Worm (Caenorhabditis elegans) whole organism, early embryonic: Measurements from ENCODE around the gene hbl-1.
A peak's percentile ranks its signal among the peaks of the same experiment; 100 is the strongest.

Experiments used
- B0310.2 ChIP-seq: sonication (generic microtip); optimal IDR thresholded peaks from 2 replicates; lab custom pipeline; 2016; ENCODE audit warnings: mild to moderate bottlenecking, missing genetic modification characterization, missing compliant biosample characterization
- F13C5.2 ChIP-seq: sonication (generic microtip); optimal IDR thresholded peaks from 2 replicates; lab custom pipeline; 2017; ENCODE audit warnings: mild to moderate bottlenecking, missing genetic modification characterization, inconsistent platforms, missing compliant biosample characterization
- aly-1 ChIP-seq: sonication (generic microtip); optimal IDR thresholded peaks from 2 replicates; lab custom pipeline; 2016; ENCODE audit warnings: missing genetic modification characterization, missing compliant biosample characterization
- ama-1 ChIP-seq: fragments of 150-350 bp; optimal IDR thresholded peaks from 2 replicates; lab custom pipeline; 2014
- ceh-13 ChIP-seq: fragments of 200-800 bp; sonication (Bioruptor generic); optimal IDR thresholded peaks from 2 replicates; lab custom pipeline; 2018; ENCODE audit warnings: mild to moderate bottlenecking, missing genetic modification characterization, missing compliant biosample characterization
- ceh-36 ChIP-seq: sonication (generic microtip); optimal IDR thresholded peaks from 2 replicates; lab custom pipeline; 2016; ENCODE audit warnings: missing genetic modification characterization, inconsistent platforms, missing compliant biosample characterization
- ets-7 ChIP-seq: sonication (generic microtip); optimal IDR thresholded peaks from 2 replicates; lab custom pipeline; 2016; ENCODE audit warnings: missing genotype, missing genetic modification characterization, missing compliant biosample characterization
- flt-1 ChIP-seq: fragments of 200-800 bp; sonication (Bioruptor generic); IDR thresholded peaks from 2 replicates; pipeline ENCODE4 v1.3.6; 2022; ENCODE audit warnings: missing genetic modification characterization, missing compliant biosample characterization
- hmbx-1 ChIP-seq: sonication (generic microtip); optimal IDR thresholded peaks from 2 replicates; lab custom pipeline; 2016; ENCODE audit warnings: mild to moderate bottlenecking, missing genetic modification characterization, missing compliant biosample characterization
- hmg-4 ChIP-seq: fragments of 200-800 bp; sonication (Bioruptor generic); optimal IDR thresholded peaks from 2 replicates; lab custom pipeline; 2018; ENCODE audit warnings: mild to moderate bottlenecking, missing genetic modification characterization, missing compliant biosample characterization
- hnd-1 ChIP-seq: sonication (generic microtip); optimal IDR thresholded peaks from 2 replicates; lab custom pipeline; 2016; ENCODE audit warnings: missing genetic modification characterization, missing compliant biosample characterization
- pes-1 ChIP-seq: fragments of 200-800 bp; sonication (Bioruptor generic); IDR thresholded peaks from 2 replicates; pipeline ENCODE4 v1.3.6; 2022; ENCODE audit warnings: missing genetic modification reagents, missing genetic modification characterization, missing compliant biosample characterization
- scrt-1 ChIP-seq: fragments of 200-800 bp; sonication (Bioruptor generic); IDR thresholded peaks from 2 replicates; pipeline ENCODE4 v1.3.6; 2022; ENCODE audit warnings: missing genetic modification characterization, missing compliant biosample characterization
- sea-1 ChIP-seq: fragments of 200-800 bp; sonication (Bioruptor generic); conservative IDR thresholded peaks from 2 replicates; pipeline ENCODE4 v1.3.6; 2022; ENCODE audit warnings: missing genetic modification characterization, missing compliant biosample characterization
- tbx-11 ChIP-seq: fragments of 200-800 bp; sonication (Bioruptor generic); IDR thresholded peaks from 2 replicates; pipeline ENCODE4 v1.3.6; 2022; ENCODE audit warnings: missing genetic modification characterization, missing compliant biosample characterization
- tbx-37 ChIP-seq: fragments of 200-800 bp; sonication (Bioruptor generic); conservative IDR thresholded peaks from 2 replicates; pipeline ENCODE4 v1.3.6; 2022; ENCODE audit warnings: missing genetic modification reagents, missing genetic modification characterization, missing compliant biosample characterization
- tra-4 ChIP-seq: sonication (generic microtip); optimal IDR thresholded peaks from 2 replicates; lab custom pipeline; 2017; ENCODE audit warnings: missing genetic modification characterization, missing compliant biosample characterization

Gene hbl-1

ce11 chrX:5831827-5832226, 9.9 kb downstream of the hbl-1 start:
- TF ChIP-seq flt-1 (GFP tag; lab: Robert Waterston, UW) (no peak), B0310.2 (tag; lab: Kevin White, UChicago) (no peak), sea-1 (GFP tag; lab: Robert Waterston, UW) (no peak), ceh-36 (no peak), tbx-11 (GFP tag; lab: Robert Waterston, UW) (no peak), ama-1 (lab: Kevin White, UChicago) (no peak), hmbx-1 (tag; lab: Kevin White, UChicago) (no peak), tbx-37 (no peak), hnd-1 (tag; lab: Kevin White, UChicago) (no peak), scrt-1 (GFP tag; lab: Robert Waterston, UW) (no peak), hmg-4 (GFP tag; lab: Kevin White, UChicago) (no peak)

DNA sequence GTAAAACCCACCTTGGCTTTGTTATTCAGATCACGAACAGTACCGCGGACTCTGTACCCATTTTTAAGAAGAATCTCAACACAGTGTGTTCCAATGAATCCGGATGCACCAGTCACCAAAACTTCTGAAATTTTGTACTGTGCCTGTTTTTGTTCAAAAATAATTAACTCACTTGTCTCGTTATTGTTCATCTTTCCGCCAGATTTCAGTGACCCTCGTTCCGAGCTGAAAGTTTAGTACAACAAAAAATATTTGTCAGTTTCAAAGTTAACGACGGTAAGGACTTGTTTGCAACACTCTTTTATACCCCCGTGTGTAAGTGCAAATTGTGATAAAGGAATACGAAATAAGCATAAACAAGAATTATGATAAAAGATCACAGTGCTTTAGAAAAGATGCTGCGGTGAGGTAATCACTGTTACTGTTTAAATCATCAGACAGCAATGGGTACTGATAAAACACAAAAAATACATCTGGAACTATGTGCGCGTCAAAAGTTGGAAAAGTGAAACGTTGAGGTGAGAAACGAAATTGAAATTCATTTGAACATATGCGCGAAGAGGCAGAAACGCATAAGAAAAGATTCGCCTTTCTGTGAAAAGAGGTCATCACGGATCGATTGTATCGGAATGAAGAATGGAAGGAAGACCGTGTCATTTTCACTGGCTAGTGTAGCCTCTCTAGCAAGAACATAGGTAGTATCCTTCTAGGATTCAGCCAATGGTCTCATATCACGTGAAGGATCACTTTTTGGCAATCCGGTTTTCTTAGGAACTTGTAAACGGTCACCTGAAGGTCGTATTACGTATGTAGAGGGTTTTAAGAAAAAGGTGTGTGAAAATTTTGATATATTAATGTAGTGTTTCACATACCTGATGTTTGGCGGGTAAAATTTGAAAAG, 12.9 kb downstream of the hbl-1 start, which contains the start of gene F13D11.4:
Gene F13D11.4 (minus strand): TSS at position 225 of the 901 bp plus-strand sequence.
- no peak for TF ChIP-seq hmg-4 (GFP tag; lab: Kevin White, UChicago)
- TF ChIP-seq B0310.2 (tag; lab: Kevin White, UChicago), result no peak
- TF ChIP-seq flt-1 (GFP tag; lab: Robert Waterston, UW), result no peak
- TF ChIP-seq pes-1 (GFP tag; lab: Robert Waterston, UW), result no peak
- no peak for TF ChIP-seq hmbx-1 (tag; lab: Kevin White, UChicago)
- TF ChIP-seq sea-1 (GFP tag; lab: Robert Waterston, UW), result no peak
- TF ChIP-seq hnd-1 (tag; lab: Kevin White, UChicago), result no peak
- no peak for TF ChIP-seq ets-7 (tag; lab: Kevin White, UChicago)
- TF ChIP-seq ama-1 (lab: Kevin White, UChicago), result no peak
- TF ChIP-seq scrt-1 (GFP tag; lab: Robert Waterston, UW), result no peak

ce11 chrX:5836527-5836926, 14.6 kb downstream of the hbl-1 start:
- TF ChIP-seq ceh-36 (no peak), hmg-4 (GFP tag; lab: Kevin White, UChicago) (no peak), F13C5.2 (no peak), sea-1 (GFP tag; lab: Robert Waterston, UW) (no peak), hnd-1 (tag; lab: Kevin White, UChicago) (no peak), pes-1 (GFP tag; lab: Robert Waterston, UW) (no peak), tbx-11 (GFP tag; lab: Robert Waterston, UW) (no peak)

DNA sequence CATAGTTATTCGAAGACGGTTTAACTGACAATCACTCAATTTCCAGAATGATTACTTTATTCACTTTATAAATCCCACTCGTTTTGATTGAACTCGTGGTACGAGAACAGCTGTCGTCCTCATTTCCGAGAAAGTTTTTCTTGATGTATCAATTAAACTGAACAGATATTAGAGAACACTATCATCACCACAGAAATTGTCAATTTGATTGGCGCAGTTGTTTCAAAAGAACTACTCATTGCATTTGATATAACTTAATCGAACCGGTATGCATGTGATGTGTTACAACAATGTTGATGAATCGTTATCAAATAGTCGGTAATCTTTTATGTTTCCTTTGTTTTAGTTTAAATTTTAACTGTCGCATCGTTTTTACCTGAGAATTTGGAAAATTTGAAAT, 15.1 kb downstream of the hbl-1 start:
- TF ChIP-seq scrt-1 (GFP tag; lab: Robert Waterston, UW), result no peak
- no peak for TF ChIP-seq tra-4
- no peak for TF ChIP-seq aly-1
- no peak for TF ChIP-seq tbx-11 (GFP tag; lab: Robert Waterston, UW)
- TF ChIP-seq ceh-36, result no peak
- no peak for TF ChIP-seq hnd-1 (tag; lab: Kevin White, UChicago)
- TF ChIP-seq ama-1 (lab: Kevin White, UChicago), result no peak
- no peak for TF ChIP-seq pes-1 (GFP tag; lab: Robert Waterston, UW)
- TF ChIP-seq ceh-13 (GFP tag; lab: Kevin White, UChicago), result no peak

- TF ChIP-seq sea-1 (GFP tag; lab: Robert Waterston, UW) (no peak), F13C5.2 (no peak), ama-1 (lab: Kevin White, UChicago) (no peak), tra-4 (no peak), ets-7 (tag; lab: Kevin White, UChicago) (no peak), hmg-4 (GFP tag; lab: Kevin White, UChicago) (no peak), B0310.2 (tag; lab: Kevin White, UChicago) (no peak), tbx-37 (no peak), scrt-1 (GFP tag; lab: Robert Waterston, UW) (no peak), ceh-13 (GFP tag; lab: Kevin White, UChicago) (no peak), ceh-36 (no peak), hmbx-1 (tag; lab: Kevin White, UChicago) (no peak), pes-1 (GFP tag; lab: Robert Waterston, UW) (no peak), hnd-1 (tag; lab: Kevin White, UChicago) (no peak), flt-1 (GFP tag; lab: Robert Waterston, UW) (no peak), tbx-11 (GFP tag; lab: Robert Waterston, UW) (no peak), aly-1 (no peak)
Measured at ce11 chrX:5839143-5839542, 17.2 kb downstream of the hbl-1 start.

ce11 chrX:5839643-5840042, 17.7 kb downstream of the hbl-1 start, which contains the start of gene dct-11:
Gene dct-11, minus strand, starts transcription at chrX:5839778.
- TF ChIP-seq ets-7 (tag; lab: Kevin White, UChicago) (no peak), ama-1 (lab: Kevin White, UChicago) (no peak), flt-1 (GFP tag; lab: Robert Waterston, UW) (no peak), F13C5.2 (no peak), sea-1 (GFP tag; lab: Robert Waterston, UW) (no peak), hnd-1 (tag; lab: Kevin White, UChicago) (no peak), scrt-1 (GFP tag; lab: Robert Waterston, UW) (no peak), ceh-13 (GFP tag; lab: Kevin White, UChicago) (no peak), tbx-37 (no peak), hmbx-1 (tag; lab: Kevin White, UChicago) (no peak), tbx-11 (GFP tag; lab: Robert Waterston, UW) (no peak), aly-1 (no peak), B0310.2 (tag; lab: Kevin White, UChicago) (no peak)

DNA sequence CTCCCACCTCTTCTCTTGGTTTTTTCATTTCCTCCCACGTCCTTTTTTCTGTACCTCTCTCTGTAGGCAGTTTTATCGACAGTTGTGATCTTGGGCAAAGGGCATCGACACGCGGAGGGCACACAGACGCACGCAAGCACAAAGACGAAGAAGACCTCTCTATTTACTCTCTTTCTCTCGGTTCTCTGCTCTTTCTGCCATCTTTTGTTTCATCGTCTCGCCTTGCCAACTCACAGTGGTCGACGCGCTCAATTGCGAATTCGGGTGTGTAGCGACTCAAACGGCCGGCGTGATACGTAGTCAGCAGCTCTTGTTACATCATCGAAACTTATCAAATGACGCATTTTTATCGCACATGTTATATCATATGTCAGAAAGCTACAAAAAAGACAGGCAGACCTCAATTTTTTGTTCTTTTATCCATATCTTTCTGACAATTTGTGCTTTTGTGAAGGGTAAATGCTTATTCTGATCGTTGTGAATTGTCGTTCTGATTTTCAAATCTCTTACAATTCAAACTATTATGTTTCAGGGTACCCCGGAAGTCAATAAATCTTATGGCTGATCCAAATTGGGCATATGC, 19.2 kb downstream of the hbl-1 start, which contains the start of gene puf-9:
Gene puf-9 (plus strand): TSS at position 533 of the 583 bp plus-strand sequence.
- no peak for TF ChIP-seq hnd-1 (tag; lab: Kevin White, UChicago)
- TF ChIP-seq sea-1 (GFP tag; lab: Robert Waterston, UW), result no peak
- no peak for TF ChIP-seq ceh-13 (GFP tag; lab: Kevin White, UChicago)
- peak; percentile 34 for TF ChIP-seq aly-1
- TF ChIP-seq B0310.2 (tag; lab: Kevin White, UChicago), result peak; percentile 24
- no peak for TF ChIP-seq ets-7 (tag; lab: Kevin White, UChicago)
- TF ChIP-seq ama-1 (lab: Kevin White, UChicago), result no peak
- TF ChIP-seq ceh-36, result no peak
- peak; percentile 84 for TF ChIP-seq hmg-4 (GFP tag; lab: Kevin White, UChicago)
- peak; percentile 58 for TF ChIP-seq flt-1 (GFP tag; lab: Robert Waterston, UW)
- no peak for TF ChIP-seq hmbx-1 (tag; lab: Kevin White, UChicago)
- TF ChIP-seq tbx-37, result no peak
- peak; percentile 60; the same call in 1 of the 2 replicates for TF ChIP-seq scrt-1 (GFP tag; lab: Robert Waterston, UW)
- TF ChIP-seq pes-1 (GFP tag; lab: Robert Waterston, UW), result no peak
- TF ChIP-seq F13C5.2, result peak; percentile 89
- TF ChIP-seq tbx-11 (GFP tag; lab: Robert Waterston, UW), result no peak
